Fruit fly (Drosophila melanogaster): Measurements from ENCODE around the gene Kcmf1.

The Kcmf1 gene

DNA sequence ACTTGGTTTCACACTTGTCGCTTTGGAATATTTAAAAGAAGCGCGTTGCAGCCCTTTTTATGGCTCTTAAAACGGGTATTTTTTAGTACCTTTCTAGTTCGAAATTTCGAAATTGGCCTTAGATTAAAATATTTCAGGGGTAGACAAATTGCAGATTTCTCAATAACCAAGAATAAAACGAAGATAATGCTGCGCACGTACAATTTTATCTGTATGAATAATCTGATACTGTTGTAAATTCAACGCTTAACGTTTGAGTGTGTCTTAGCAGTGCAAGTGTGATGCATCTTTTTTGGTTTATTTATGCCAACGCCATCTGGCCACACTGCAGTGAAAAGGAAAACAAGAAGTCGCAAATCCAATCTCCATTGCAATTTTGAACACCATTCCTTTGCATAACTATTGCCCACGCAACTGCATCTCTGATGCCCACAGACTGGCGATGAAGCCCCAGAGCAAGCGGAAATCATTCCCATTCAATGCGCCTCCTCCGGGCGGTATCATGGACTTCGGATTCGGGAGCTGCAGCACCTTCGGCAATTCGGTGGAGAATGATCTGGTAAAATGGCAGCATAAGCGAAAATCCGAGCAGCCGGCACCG is 35.9 kb upstream of the Kcmf1 start, which contains the start of gene Nmdmc (continued):
- TF ChIP-seq CG4617 (GFP tag; optimal IDR thresholded peaks at IDR 0.05; ENCODE audit: borderline replicate concordance) (peak; percentile 66), CG31365 (tag; optimal IDR thresholded peaks at IDR 0.05) (no peak), so (GFP tag; IDR thresholded peaks at IDR 0.05) (no peak), tap (tag; optimal IDR thresholded peaks at IDR 0.05) (no peak), CG14441 (GFP tag; IDR thresholded peaks at IDR 0.05) (no peak), CG7271 (tag; optimal IDR thresholded peaks at IDR 0.05) (no peak), CG18619 (GFP tag; optimal IDR thresholded peaks at IDR 0.05) (no peak), cato (GFP tag; optimal IDR thresholded peaks at IDR 0.05; ENCODE audit: borderline replicate concordance) (no peak), tna (GFP tag; IDR thresholded peaks at IDR 0.05; ENCODE audit: partially characterized antibody) (no peak), Camta (GFP tag; optimal IDR thresholded peaks at IDR 0.05) (no peak), ab (GFP tag; optimal IDR thresholded peaks at IDR 0.05) (no peak), kay (GFP tag; optimal IDR thresholded peaks at IDR 0.05) (no peak), E2f1 (GFP tag; IDR thresholded peaks at IDR 0.05) (no peak), ewg (GFP tag; optimal IDR thresholded peaks at IDR 0.05) (no peak), disco-r (GFP tag; optimal IDR thresholded peaks at IDR 0.05) (no peak), vfl (GFP tag; optimal IDR thresholded peaks at IDR 0.05) (no peak), nom (GFP tag; optimal IDR thresholded peaks at IDR 0.05) (peak; percentile 40), lbe (GFP tag; optimal IDR thresholded peaks at IDR 0.05) (peak; percentile 29), da (GFP tag; optimal IDR thresholded peaks at IDR 0.05) (no peak), CG9797 (GFP tag; optimal IDR thresholded peaks at IDR 0.05) (peak; percentile 90), Ravus (GFP tag; IDR thresholded peaks at IDR 0.05) (no peak), CG11093 (GFP tag; IDR thresholded peaks at IDR 0.05) (no peak), ranshi (GFP tag; IDR thresholded peaks at IDR 0.05) (no peak), CG17612 (GFP tag; IDR thresholded peaks at IDR 0.05) (no peak), CG16779 (GFP tag; IDR thresholded peaks at IDR 0.05) (no peak), Spps (tag; optimal IDR thresholded peaks at IDR 0.05) (no peak), CG33557 (GFP tag; optimal IDR thresholded peaks at IDR 0.05) (peak; percentile 12), CG10979 (tag; optimal IDR thresholded peaks at IDR 0.05) (no peak), Lpt (GFP tag; optimal IDR thresholded peaks at IDR 0.05) (no peak), bcd (GFP tag; optimal IDR thresholded peaks at IDR 0.05) (no peak), gfzf (GFP tag; optimal IDR thresholded peaks at IDR 0.05) (peak; percentile 95), CG10267 (tag; optimal IDR thresholded peaks at IDR 0.05) (peak; percentile 55), CG34224 (GFP tag; IDR thresholded peaks at IDR 0.05; ENCODE audit: partially characterized antibody) (no peak), zfh2 (GFP tag; optimal IDR thresholded peaks at IDR 0.05) (no peak), sug (tag; optimal IDR thresholded peaks at IDR 0.05) (peak; percentile 38), CG4707 (GFP tag; optimal IDR thresholded peaks at IDR 0.05) (no peak), NK7.1 (GFP tag; optimal IDR thresholded peaks at IDR 0.05) (no peak), Opbp (GFP tag; IDR thresholded peaks at IDR 0.05; ENCODE audit: partially characterized antibody) (no peak), CG17802 (tag; optimal IDR thresholded peaks at IDR 0.05) (no peak), Fer3 (tag; optimal IDR thresholded peaks at IDR 0.05) (no peak), CG17186 (GFP tag; optimal IDR thresholded peaks at IDR 0.05) (peak; percentile 13), Aef1 (GFP tag; IDR thresholded peaks at IDR 0.05) (no peak), CG15514 (GFP tag; optimal IDR thresholded peaks at IDR 0.05) (peak; percentile 69)
